Fruit fly (Drosophila melanogaster): ENCODE measurements around the gene CG4520.
A peak's percentile ranks its signal among the peaks of the same experiment; 100 is the strongest.

The CG4520 gene

dm6 chr3R:15794258-15794727, 49.8 kb downstream of the CG4520 start (continued):
- no peak for TF ChIP-seq Bgb (GFP tag; IDR thresholded peaks at IDR 0.05; ENCODE audit: partially characterized antibody)
- peak; percentile 39 for TF ChIP-seq Lhr (GFP tag; optimal IDR thresholded peaks at IDR 0.05)
- TF ChIP-seq Mrtf (GFP tag; IDR thresholded peaks at IDR 0.05): no peak
- TF ChIP-seq BtbVII (GFP tag; optimal IDR thresholded peaks at IDR 0.05): peak; percentile 53
- no peak for TF ChIP-seq Dip3 (GFP tag; optimal IDR thresholded peaks at IDR 0.05)
- no peak for TF ChIP-seq Gsc (GFP tag; IDR thresholded peaks at IDR 0.05)
- TF ChIP-seq CoRest (tag; optimal IDR thresholded peaks at IDR 0.05): peak; percentile 15
- TF ChIP-seq CG15011 (GFP tag; optimal IDR thresholded peaks at IDR 0.05): peak; percentile 23
- TF ChIP-seq insv (GFP tag; optimal IDR thresholded peaks at IDR 0.05): peak in 1 of 2 experiments; percentile 10
- no peak for TF ChIP-seq hbn (GFP tag; IDR thresholded peaks at IDR 0.05; ENCODE audit: partially characterized antibody)
- TF ChIP-seq her (GFP tag; optimal IDR thresholded peaks at IDR 0.05): peak; percentile 32
- no peak for TF ChIP-seq Elba2 (GFP tag; optimal IDR thresholded peaks at IDR 0.05)
- TF ChIP-seq CG14441 (GFP tag; IDR thresholded peaks at IDR 0.05): peak; percentile 26; the same call in 1 of the 2 replicates
- TF ChIP-seq CG33557 (GFP tag; optimal IDR thresholded peaks at IDR 0.05): no peak
- TF ChIP-seq CG3847 (GFP tag; IDR thresholded peaks at IDR 0.05): no peak
- TF ChIP-seq Hr51 (GFP tag; optimal IDR thresholded peaks at IDR 0.05): no peak
- TF ChIP-seq Spps (tag; optimal IDR thresholded peaks at IDR 0.05): no peak
- no peak for TF ChIP-seq Dll (GFP tag; IDR thresholded peaks at IDR 0.05; ENCODE audit: partially characterized antibody)
- TF ChIP-seq CG3995 (GFP tag; optimal IDR thresholded peaks at IDR 0.05): no peak
- no peak for TF ChIP-seq ind (GFP tag; optimal IDR thresholded peaks at IDR 0.05)
- TF ChIP-seq Stat92E (GFP tag; optimal IDR thresholded peaks at IDR 0.05): no peak
- TF ChIP-seq CG9876 (GFP tag; optimal IDR thresholded peaks at IDR 0.05): no peak
- peak; percentile 45 for TF ChIP-seq HmgZ (tag; optimal IDR thresholded peaks at IDR 0.05)
- no peak for TF ChIP-seq Antp (GFP tag; optimal IDR thresholded peaks at IDR 0.05)
- TF ChIP-seq cad (GFP tag; optimal IDR thresholded peaks at IDR 0.05): peak; percentile 76
- no peak for TF ChIP-seq luna (GFP tag; optimal IDR thresholded peaks at IDR 0.05)
- no peak for TF ChIP-seq nerfin-2 (GFP tag; IDR thresholded peaks at IDR 0.05; ENCODE audit: partially characterized antibody)
- peak; percentile 35; the same call in 1 of the 2 replicates for TF ChIP-seq CG11696 (GFP tag; IDR thresholded peaks at IDR 0.05)
- TF ChIP-seq fd64A (GFP tag; optimal IDR thresholded peaks at IDR 0.05): no peak
- TF ChIP-seq Rx (GFP tag; IDR thresholded peaks at IDR 0.05): no peak
- TF ChIP-seq abd-A (tag; optimal IDR thresholded peaks at IDR 0.05): no peak
- no peak for TF ChIP-seq CG1603 (tag; optimal IDR thresholded peaks at IDR 0.05)
- TF ChIP-seq CG7839 (tag; optimal IDR thresholded peaks at IDR 0.05): peak; percentile 29
- no peak for TF ChIP-seq tna (GFP tag; IDR thresholded peaks at IDR 0.05; ENCODE audit: partially characterized antibody)
- no peak for TF ChIP-seq tx (GFP tag; optimal IDR thresholded peaks at IDR 0.05)
- TF ChIP-seq dmrt11E (tag; optimal IDR thresholded peaks at IDR 0.05): no peak
- TF ChIP-seq PHDP (tag; optimal IDR thresholded peaks at IDR 0.05): peak; percentile 49
- TF ChIP-seq Opbp (GFP tag; IDR thresholded peaks at IDR 0.05; ENCODE audit: partially characterized antibody): no peak; the same call in 2 of the 3 replicates
- TF ChIP-seq peb (GFP tag; IDR thresholded peaks at IDR 0.05): no peak
- peak; percentile 45 for TF ChIP-seq caup (GFP tag; optimal IDR thresholded peaks at IDR 0.05; ENCODE audit: severe bottlenecking)
- TF ChIP-seq scrt (GFP tag; optimal IDR thresholded peaks at IDR 0.05): no peak
- TF ChIP-seq shn (GFP tag; optimal IDR thresholded peaks at IDR 0.05): no peak
- TF ChIP-seq slbo (GFP tag; IDR thresholded peaks at IDR 0.05): peak; percentile 27; the same call in 1 of the 2 replicates
- no peak for TF ChIP-seq dati (GFP tag; IDR thresholded peaks at IDR 0.05)
- TF ChIP-seq CG8478 (optimal IDR thresholded peaks at IDR 0.05): peak; percentile 98
- no peak for TF ChIP-seq Ravus (GFP tag; IDR thresholded peaks at IDR 0.05)
- peak; percentile 60; the same call in 1 of the 2 replicates for TF ChIP-seq CG11247 (GFP tag; IDR thresholded peaks at IDR 0.05)
- no peak for TF ChIP-seq cwo (GFP tag; optimal IDR thresholded peaks at IDR 0.05)
- TF ChIP-seq C15 (GFP tag; IDR thresholded peaks at IDR 0.05): no peak
- TF ChIP-seq Trl (optimal IDR thresholded peaks at IDR 0.05): peak in 1 of 2 experiments; percentile 31
- TF ChIP-seq Trl (GFP tag; optimal IDR thresholded peaks at IDR 0.05): peak; percentile 57

Data from whole organism, embryonic.